Fruit fly (Drosophila melanogaster): ENCODE measurements around the gene HP1D3csd.

The HP1D3csd gene

DNA sequence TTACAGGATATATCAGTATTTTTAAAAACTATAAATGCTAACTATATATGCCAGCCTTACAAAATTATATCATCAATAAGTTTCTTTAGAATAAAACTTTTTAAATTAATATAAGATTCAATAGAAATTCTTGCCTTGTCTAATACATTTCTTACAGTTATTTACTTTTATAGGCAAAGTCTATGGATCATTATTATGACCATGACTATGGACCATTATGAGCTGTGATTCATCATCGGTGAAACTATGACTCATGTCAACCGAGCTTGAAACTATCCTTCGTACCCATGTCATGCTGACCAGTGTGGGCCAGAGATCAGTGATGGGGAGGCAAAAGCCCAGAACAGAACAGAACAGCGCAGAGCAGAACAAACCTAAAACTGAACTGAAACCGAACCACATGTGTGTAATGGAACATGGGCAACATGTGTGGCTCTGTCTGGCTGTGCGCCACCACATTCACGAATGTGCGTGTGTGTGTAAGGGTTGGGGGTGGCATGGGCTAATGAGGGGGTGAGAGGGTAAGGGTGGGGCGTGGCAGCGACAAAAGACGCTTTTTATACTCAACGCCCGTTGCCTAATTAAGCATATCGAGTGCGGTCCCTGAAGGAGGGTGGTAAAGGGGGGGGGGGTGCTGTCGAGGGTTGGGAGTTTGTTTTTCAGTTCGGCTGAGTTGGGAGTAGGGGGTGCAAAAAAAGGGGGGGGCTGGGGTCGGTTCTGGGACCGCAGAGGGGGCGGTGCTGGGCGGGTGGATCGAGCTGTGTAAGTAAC, 31.3 kb upstream of the HP1D3csd start (continued):
- TF ChIP-seq phol (tag; optimal IDR thresholded peaks at IDR 0.05) (peak; percentile 19), CG10462 (GFP tag; optimal IDR thresholded peaks at IDR 0.05) (no peak), zfh2 (GFP tag; optimal IDR thresholded peaks at IDR 0.05) (no peak), CG6272 (GFP tag; IDR thresholded peaks at IDR 0.05) (no peak), Deaf1 (tag; optimal IDR thresholded peaks at IDR 0.05) (no peak), CG9817 (tag; optimal IDR thresholded peaks at IDR 0.05) (no peak), Bteb2 (GFP tag; optimal IDR thresholded peaks at IDR 0.05) (no peak), yki (optimal IDR thresholded peaks at IDR 0.05) (no peak), CG4707 (GFP tag; optimal IDR thresholded peaks at IDR 0.05) (no peak), Dp (GFP tag; optimal IDR thresholded peaks at IDR 0.05) (no peak), grau (tag; optimal IDR thresholded peaks at IDR 0.05) (peak; percentile 25), gce (GFP tag; IDR thresholded peaks at IDR 0.05) (no peak), MBD-R2 (GFP tag; IDR thresholded peaks at IDR 0.05) (no peak), CG9932 (GFP tag; IDR thresholded peaks at IDR 0.05) (no peak), Asciz (GFP tag; optimal IDR thresholded peaks at IDR 0.05) (no peak), Sox100B (GFP tag; optimal IDR thresholded peaks at IDR 0.05) (peak; percentile 53), Taf1 (GFP tag; IDR thresholded peaks at IDR 0.05) (no peak), twi (tag; optimal IDR thresholded peaks at IDR 0.05) (peak; percentile 96), NFAT (GFP tag; IDR thresholded peaks at IDR 0.05) (no peak), scrt (GFP tag; optimal IDR thresholded peaks at IDR 0.05) (no peak), CG15514 (GFP tag; optimal IDR thresholded peaks at IDR 0.05) (no peak), CG2116 (GFP tag; optimal IDR thresholded peaks at IDR 0.05) (no peak), Hr51 (GFP tag; optimal IDR thresholded peaks at IDR 0.05) (no peak), az2 (GFP tag; optimal IDR thresholded peaks at IDR 0.05) (no peak), CG6791 (GFP tag; IDR thresholded peaks at IDR 0.05; ENCODE audit: partially characterized antibody) (no peak), repo (GFP tag; optimal IDR thresholded peaks at IDR 0.05) (no peak), CG31388 (GFP tag; optimal IDR thresholded peaks at IDR 0.05) (no peak), CG1603 (tag; optimal IDR thresholded peaks at IDR 0.05) (no peak), tx (GFP tag; optimal IDR thresholded peaks at IDR 0.05) (no peak), CG34422 (GFP tag; IDR thresholded peaks at IDR 0.05) (no peak), sens-2 (GFP tag; IDR thresholded peaks at IDR 0.05) (no peak), gsb (GFP tag; IDR thresholded peaks at IDR 0.05) (no peak), cg (GFP tag; optimal IDR thresholded peaks at IDR 0.05) (peak; percentile 45), CG9727 (GFP tag; optimal IDR thresholded peaks at IDR 0.05) (no peak), sc (optimal IDR thresholded peaks at IDR 0.05) (no peak), sc (GFP tag; optimal IDR thresholded peaks at IDR 0.05) (no peak), gro (GFP tag; optimal IDR thresholded peaks at IDR 0.05) (no peak), ttk (GFP tag; IDR thresholded peaks at IDR 0.05) (0 out of 2 replicates have a peak, but pooled peaks have one; percentile 12), Med (GFP tag) (peak; percentile 50), danr (GFP tag; IDR thresholded peaks at IDR 0.05) (no peak), Neu2 (GFP tag; optimal IDR thresholded peaks at IDR 0.05; ENCODE audit: borderline replicate concordance) (no peak), lmd (GFP tag; IDR thresholded peaks at IDR 0.05) (no peak), CG1529 (GFP tag; optimal IDR thresholded peaks at IDR 0.05) (no peak), HLH54F (GFP tag; optimal IDR thresholded peaks at IDR 0.05) (no peak), bsh (GFP tag; optimal IDR thresholded peaks at IDR 0.05) (peak in 1 of 2 experiments; percentile 24), Hr78 (GFP tag; optimal IDR thresholded peaks at IDR 0.05) (peak in 1 of 2 experiments; percentile 69), CG34376 (GFP tag; optimal IDR thresholded peaks at IDR 0.05) (no peak), CG33557 (GFP tag; optimal IDR thresholded peaks at IDR 0.05) (no peak), CG7556 (GFP tag; optimal IDR thresholded peaks at IDR 0.05) (peak; percentile 54), CG8944 (GFP tag; optimal IDR thresholded peaks at IDR 0.05) (no peak)
